Worm (Caenorhabditis elegans) whole organism, L3 larva: ENCODE results near the gene bigr-1.

Experiments
- ZK546.5 ChIP-seq: sonication (generic microtip); optimal IDR thresholded peaks from 2 replicates; lab custom pipeline; 2017; ENCODE audit warnings: missing biosample characterization, missing genetic modification characterization
- aly-2 ChIP-seq: fragments of 150-350 bp; optimal IDR thresholded peaks from 2 replicates; lab custom pipeline; 2014; ENCODE audit warnings: missing biosample characterization, missing genetic modification characterization
- ama-1 ChIP-seq: fragments of 150-350 bp; optimal IDR thresholded peaks from 2 replicates; lab custom pipeline; 2018
- ceh-28 ChIP-seq: fragments of 150-350 bp; optimal IDR thresholded peaks from 2 replicates; lab custom pipeline; 2014; ENCODE audit warnings: missing biosample characterization, missing genetic modification reagents, missing genetic modification characterization
- ceh-82 ChIP-seq: fragments of 150-350 bp; optimal IDR thresholded peaks from 2 replicates; lab custom pipeline; 2014; ENCODE audit warnings: missing biosample characterization, missing genetic modification characterization
- ceh-9 ChIP-seq: sonication (generic microtip); optimal IDR thresholded peaks from 2 replicates; lab custom pipeline; 2018; ENCODE audit warnings: missing biosample characterization, missing genetic modification characterization
- daf-12 ChIP-seq: fragments of 150-350 bp; optimal IDR thresholded peaks from 2 replicates; lab custom pipeline; 2014; ENCODE audit warnings: missing biosample characterization, missing genetic modification reagents, missing genetic modification characterization
- egl-27 ChIP-seq: sonication (generic microtip); optimal IDR thresholded peaks from 4 replicates; lab custom pipeline; 2017; ENCODE audit warnings: missing biosample characterization, missing genetic modification reagents, missing genetic modification characterization
- egl-5 ChIP-seq: fragments of 150-350 bp; optimal IDR thresholded peaks from 2 replicates; lab custom pipeline; 2017; ENCODE audit warnings: missing biosample characterization, missing genetic modification reagents, missing genetic modification characterization, inconsistent platforms
- elt-1 ChIP-seq: fragments of 150-350 bp; optimal IDR thresholded peaks from 2 replicates; lab custom pipeline; 2014; ENCODE audit warnings: missing biosample characterization, missing genetic modification characterization
- elt-2 ChIP-seq: sonication (generic microtip); optimal IDR thresholded peaks from 2 replicates; lab custom pipeline; 2016; ENCODE audit warnings: missing genetic modification reagents, mild to moderate bottlenecking, missing genetic modification characterization, missing compliant biosample characterization
- fkh-10 ChIP-seq: sonication (generic microtip); optimal IDR thresholded peaks from 2 replicates; lab custom pipeline; 2017; ENCODE audit warnings: missing biosample characterization, missing genetic modification reagents, missing genetic modification characterization
- hmg-11 ChIP-seq: sonication (generic microtip); optimal IDR thresholded peaks from 2 replicates; lab custom pipeline; 2016; ENCODE audit warnings: missing genetic modification characterization, missing compliant biosample characterization
- jun-1 ChIP-seq: fragments of 150-350 bp; optimal IDR thresholded peaks from 2 replicates; lab custom pipeline; 2014; ENCODE audit warnings: missing biosample characterization, missing genetic modification reagents, missing genetic modification characterization
- lin-39 ChIP-seq: fragments of 150-350 bp; optimal IDR thresholded peaks from 2 replicates; lab custom pipeline; 2018; ENCODE audit warnings: missing biosample characterization, missing genetic modification reagents, missing genetic modification characterization
- lsy-12 ChIP-seq: sonication (generic microtip); optimal IDR thresholded peaks from 2 replicates; lab custom pipeline; 2016; ENCODE audit warnings: mild to moderate bottlenecking, missing genetic modification characterization, missing compliant biosample characterization
- mdl-1 ChIP-seq: fragments of 150-350 bp; optimal IDR thresholded peaks from 2 replicates; lab custom pipeline; 2014; ENCODE audit warnings: missing biosample characterization, missing genetic modification characterization
- mml-1 ChIP-seq: fragments of 150-350 bp; sonication (generic microtip); optimal IDR thresholded peaks from 3 replicates; lab custom pipeline; 2014; ENCODE audit warnings: missing biosample characterization, missing genetic modification characterization
- nfya-1 ChIP-seq: sonication (generic microtip); optimal IDR thresholded peaks from 2 replicates; lab custom pipeline; 2017; ENCODE audit warnings: missing genetic modification characterization, mild to moderate bottlenecking, missing compliant biosample characterization, antibody characterized with exemption, moderate library complexity; ENCODE audit not compliant: insufficient read depth
- nhr-11 ChIP-seq: fragments of 150-350 bp; optimal IDR thresholded peaks from 2 replicates; lab custom pipeline; 2014; ENCODE audit warnings: missing biosample characterization, missing genetic modification characterization
- nhr-12 ChIP-seq: fragments of 150-350 bp; optimal IDR thresholded peaks from 2 replicates; lab custom pipeline; 2014; ENCODE audit warnings: missing biosample characterization, missing genetic modification characterization
- nhr-237 ChIP-seq: fragments of 150-350 bp; optimal IDR thresholded peaks from 2 replicates; lab custom pipeline; 2014; ENCODE audit warnings: missing biosample characterization, missing genetic modification characterization
- nhr-25 ChIP-seq: sonication (generic microtip); optimal IDR thresholded peaks from 2 replicates; lab custom pipeline; 2017; ENCODE audit warnings: missing biosample characterization, missing genetic modification characterization
- nhr-28 ChIP-seq: fragments of 150-350 bp; optimal IDR thresholded peaks from 2 replicates; lab custom pipeline; 2014; ENCODE audit warnings: missing biosample characterization, missing genetic modification characterization
- nhr-67 ChIP-seq: fragments of 150-350 bp; optimal IDR thresholded peaks from 2 replicates; lab custom pipeline; 2014; ENCODE audit warnings: missing biosample characterization, missing genetic modification characterization
- nhr-76 ChIP-seq: fragments of 150-350 bp; sonication (generic microtip); optimal IDR thresholded peaks from 5 replicates; lab custom pipeline; 2014; ENCODE audit warnings: missing biosample characterization, missing genetic modification characterization
- nhr-77 ChIP-seq: fragments of 150-350 bp; optimal IDR thresholded peaks from 2 replicates; lab custom pipeline; 2014; ENCODE audit warnings: missing biosample characterization, missing genetic modification characterization
- pha-4 ChIP-seq: fragments of 150-350 bp; optimal IDR thresholded peaks from 2 replicates; lab custom pipeline; 2014; ENCODE audit warnings: missing biosample characterization, missing genetic modification reagents, missing genetic modification characterization
- sea-2 ChIP-seq: fragments of 150-350 bp; sonication (generic microtip); optimal IDR thresholded peaks from 4 replicates; lab custom pipeline; 2014; ENCODE audit warnings: missing biosample characterization, missing genetic modification reagents, missing genetic modification characterization
- skn-1 ChIP-seq: fragments of 150-350 bp; optimal IDR thresholded peaks from 2 replicates; lab custom pipeline; 2014; ENCODE audit warnings: missing biosample characterization, missing genetic modification characterization
- snpc-4 ChIP-seq: fragments of 150-350 bp; optimal IDR thresholded peaks from 2 replicates; lab custom pipeline; 2014; ENCODE audit warnings: missing biosample characterization, missing genetic modification characterization
- zag-1 ChIP-seq: fragments of 150-350 bp; optimal IDR thresholded peaks from 2 replicates; lab custom pipeline; 2014; ENCODE audit warnings: missing biosample characterization, missing genetic modification characterization
- ztf-11 ChIP-seq: fragments of 150-350 bp; optimal IDR thresholded peaks from 2 replicates; lab custom pipeline; 2014; ENCODE audit warnings: missing biosample characterization, missing genetic modification characterization

Gene bigr-1

ce11 chrII:11134828-11135227 is 46.6 kb upstream of the bigr-1 start, which contains the start of gene F40F8.5:
Gene F40F8.5, minus strand, starts transcription at chrII:11134928.
- TF ChIP-seq mml-1 (tag; lab: Kevin White, UChicago): no peak
- TF ChIP-seq hmg-11 (tag; lab: Kevin White, UChicago): no peak
- no peak for TF ChIP-seq mdl-1 (tag; lab: Kevin White, UChicago)
- no peak for TF ChIP-seq nhr-67 (tag; lab: Kevin White, UChicago)
- TF ChIP-seq nhr-76 (tag; lab: Kevin White, UChicago): no peak
- TF ChIP-seq pha-4 (tag; lab: Kevin White, UChicago): no peak
- TF ChIP-seq fkh-10 (GFP tag; lab: Kevin White, UChicago): no peak

- no peak for TF ChIP-seq sea-2 (GFP tag; lab: Kevin White, UChicago)
- TF ChIP-seq ztf-11 (tag; lab: Kevin White, UChicago): no peak
- peak; percentile 32 for TF ChIP-seq pha-4 (tag; lab: Kevin White, UChicago)
- TF ChIP-seq elt-2: peak; percentile 39
- peak; percentile 44 for TF ChIP-seq nfya-1 (tag; lab: Kevin White, UChicago)
- TF ChIP-seq egl-5 (tag; lab: Kevin White, UChicago): peak; percentile 49
- TF ChIP-seq, all 47 proteins: peak for 4
Measured at ce11 chrII:11135773-11136172, 45.7 kb upstream of the bigr-1 start.

- TF ChIP-seq daf-12 (tag; lab: Kevin White, UChicago): no peak
- TF ChIP-seq mdl-1 (tag; lab: Kevin White, UChicago): no peak
- TF ChIP-seq hmg-11 (tag; lab: Kevin White, UChicago): no peak
- TF ChIP-seq ztf-11 (tag; lab: Kevin White, UChicago): no peak
- no peak for TF ChIP-seq pha-4 (tag; lab: Kevin White, UChicago)
- no peak for TF ChIP-seq nhr-25
- TF ChIP-seq nhr-237 (tag; lab: Kevin White, UChicago): no peak
- TF ChIP-seq elt-1 (tag; lab: Kevin White, UChicago): no peak
- no peak for TF ChIP-seq ceh-9
- no peak for TF ChIP-seq zag-1 (tag; lab: Kevin White, UChicago)
- no peak for TF ChIP-seq nhr-67 (tag; lab: Kevin White, UChicago)
- no peak for TF ChIP-seq nhr-77 (tag; lab: Kevin White, UChicago)
- TF ChIP-seq mml-1 (tag; lab: Kevin White, UChicago): no peak
Measured at ce11 chrII:11140140-11140539, 41.3 kb upstream of the bigr-1 start, which contains the start of gene F40F8.4. Gene F40F8.4, minus strand, starts transcription at chrII:11140240.

ce11 chrII:11142571-11142970 is 38.9 kb upstream of the bigr-1 start, which contains the start of gene arrd-6:
Gene arrd-6, plus strand, starts transcription at chrII:11142739.
- TF ChIP-seq nhr-237 (tag; lab: Kevin White, UChicago): no peak
- TF ChIP-seq nhr-11: no peak
- no peak for TF ChIP-seq mml-1 (tag; lab: Kevin White, UChicago)
- TF ChIP-seq lin-39: no peak
- no peak for TF ChIP-seq egl-27 (tag; lab: Kevin White, UChicago)
- TF ChIP-seq sea-2 (GFP tag; lab: Kevin White, UChicago): no peak
- no peak for TF ChIP-seq skn-1 (tag; lab: Kevin White, UChicago)
- TF ChIP-seq nhr-28 (tag; lab: Kevin White, UChicago): no peak
- TF ChIP-seq snpc-4 (tag; lab: Kevin White, UChicago): no peak
- TF ChIP-seq ZK546.5 (tag; lab: Kevin White, UChicago): no peak
- TF ChIP-seq ceh-82 (tag; lab: Kevin White, UChicago): no peak
- TF ChIP-seq nfya-1 (tag; lab: Kevin White, UChicago): no peak
- no peak for TF ChIP-seq nhr-12 (tag; lab: Kevin White, UChicago)
- TF ChIP-seq, all 47 proteins: peak for 0

ce11 chrII:11149866-11150685 is 31.4 kb upstream of the bigr-1 start:
- TF ChIP-seq lsy-12 (peak; percentile 53), nhr-11 (peak; percentile 23), elt-2 (peak; percentile 78), ama-1 (lab: Kevin White, UChicago) (peak; percentile 78), nhr-76 (tag; lab: Kevin White, UChicago) (no peak), nhr-25 (no peak), nfya-1 (tag; lab: Kevin White, UChicago) (no peak), aly-2 (tag; lab: Kevin White, UChicago) (peak; percentile 79), ceh-28 (tag; lab: Kevin White, UChicago) (peak; percentile 12), jun-1 (tag; lab: Kevin White, UChicago) (peak; percentile 88), nhr-77 (tag; lab: Kevin White, UChicago) (peak; percentile 71), pha-4 (tag; lab: Kevin White, UChicago) (peak; percentile 45)
